Worm (Caenorhabditis elegans): ENCODE data around the gene msp-81.

DNA sequence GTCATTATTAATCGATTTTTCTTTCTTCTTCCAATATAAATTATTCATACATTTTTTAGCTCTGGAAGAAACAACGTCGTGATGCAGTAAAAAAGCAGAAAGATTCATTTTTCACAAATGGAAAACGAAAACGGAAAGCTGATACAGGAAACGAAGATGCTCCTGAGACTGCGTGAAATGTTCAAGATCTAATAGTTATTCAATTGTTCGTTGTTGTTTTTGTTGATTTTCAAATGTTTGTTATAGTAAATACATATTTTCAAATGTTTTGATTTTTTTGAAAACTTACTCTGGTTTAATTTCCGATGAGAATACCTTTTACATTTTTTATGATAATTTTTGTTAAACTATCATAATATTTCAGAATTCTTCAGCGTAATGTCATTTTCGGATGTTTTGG is 27.6 kb upstream of the msp-81 start, which contains the start of gene K07F5.16:
- no peak for TF ChIP-seq ham-2 (GFP tag; optimal IDR thresholded peaks at IDR 0.05)
- no peak for TF ChIP-seq nhr-28 (tag; optimal IDR thresholded peaks at IDR 0.05)
- no peak for TF ChIP-seq nhr-237 (tag; optimal IDR thresholded peaks at IDR 0.05)
- TF ChIP-seq lin-13 (tag; optimal IDR thresholded peaks at IDR 0.05): no peak
- TF ChIP-seq M03D4.4 (tag; optimal IDR thresholded peaks at IDR 0.05): no peak
- TF ChIP-seq snpc-4 (tag; optimal IDR thresholded peaks at IDR 0.05): no peak
- no peak for TF ChIP-seq unc-39 (tag; optimal IDR thresholded peaks at IDR 0.05)
- no peak for TF ChIP-seq ces-1 (GFP tag; optimal IDR thresholded peaks at IDR 0.05)
- no peak for TF ChIP-seq ceh-39 (tag; optimal IDR thresholded peaks at IDR 0.05)
- no peak for TF ChIP-seq nhr-12 (tag; optimal IDR thresholded peaks at IDR 0.05)
- TF ChIP-seq unc-62 (GFP tag; optimal IDR thresholded peaks at IDR 0.05): no peak
